Worm (Caenorhabditis elegans) whole organism, L4 larva: ENCODE data around the gene F54D5.23.
A peak's percentile ranks its signal among the peaks of the same experiment; 100 is the strongest.

ENCODE experiments used
- F49E8.2 ChIP-seq: sonication (generic microtip); optimal IDR thresholded peaks from 2 replicates; lab custom pipeline; 2016; ENCODE audit warnings: missing compliant biosample characterization, mild to moderate bottlenecking, missing genetic modification characterization, borderline replicate concordance
- R02D3.7 ChIP-seq: fragments of 150-350 bp; sonication (generic microtip); optimal IDR thresholded peaks from 3 replicates; lab custom pipeline; 2014; ENCODE audit warnings: missing biosample characterization, missing genetic modification characterization
- T20F7.1 ChIP-seq: fragments of 200-800 bp; sonication (Bioruptor generic); optimal IDR thresholded peaks from 2 replicates; lab custom pipeline; 2018; ENCODE audit warnings: mild to moderate bottlenecking, missing genetic modification characterization, missing compliant biosample characterization
- Y48G9A.11 ChIP-seq: fragments of 200-800 bp; sonication (Bioruptor generic); IDR thresholded peaks from 2 replicates; pipeline ENCODE4 v1.3.6; 2022; ENCODE audit warnings: missing genetic modification reagents, missing genetic modification characterization, missing compliant biosample characterization
- aha-1 ChIP-seq: fragments of 150-350 bp; peaks from one replicate; lab custom pipeline; 2014; ENCODE audit warnings: missing biosample characterization, missing genetic modification characterization
- arid-1 ChIP-seq: fragments of 200-800 bp; sonication (Bioruptor generic); conservative IDR thresholded peaks from 2 replicates; pipeline ENCODE4 v1.3.6; 2022; ENCODE audit warnings: missing genetic modification reagents, missing genetic modification characterization, missing compliant biosample characterization
- ceh-20 ChIP-seq: fragments of 200-800 bp; sonication (Bioruptor generic); IDR thresholded peaks from 2 replicates; pipeline ENCODE4 v1.3.6; 2022; ENCODE audit warnings: missing genetic modification reagents, missing genetic modification characterization, missing compliant biosample characterization
- ceh-44 ChIP-seq: fragments of 200-800 bp; sonication (Bioruptor generic); IDR thresholded peaks from 2 replicates; pipeline ENCODE4 v1.3.6; 2022; ENCODE audit warnings: missing genetic modification reagents, missing genetic modification characterization, missing compliant biosample characterization
- daf-16 ChIP-seq, 3 experiments: sonication (generic microtip); optimal IDR thresholded peaks; 2 replicates each; lab custom pipeline; 2016 to 2017; ENCODE audit warnings: missing genetic modification characterization in 3 of 3, missing genetic modification reagents in 3 of 3, mild to moderate bottlenecking in 2 of 3, missing compliant biosample characterization in 2 of 3, missing biosample characterization in 1 of 3, moderate library complexity in 1 of 3
- dmd-6 ChIP-seq: fragments of 200-800 bp; sonication (Bioruptor generic); IDR thresholded peaks from 2 replicates; pipeline ENCODE4 v1.3.6; 2022; ENCODE audit warnings: missing genetic modification reagents, missing genetic modification characterization, missing compliant biosample characterization
- dmd-8 ChIP-seq: fragments of 200-800 bp; sonication (Bioruptor generic); IDR thresholded peaks from 2 replicates; pipeline ENCODE4 v1.3.6; 2022; ENCODE audit warnings: missing genetic modification characterization, missing compliant biosample characterization
- dmd-9 ChIP-seq: fragments of 200-800 bp; sonication (Bioruptor generic); IDR thresholded peaks from 2 replicates; pipeline ENCODE4 v1.3.6; 2022; ENCODE audit warnings: missing genetic modification reagents, missing genetic modification characterization, missing compliant biosample characterization
- dve-1 ChIP-seq: sonication (generic microtip); optimal IDR thresholded peaks from 2 replicates; lab custom pipeline; 2017; ENCODE audit warnings: antibody characterized with exemption, mild to moderate bottlenecking, missing genetic modification characterization, missing compliant biosample characterization; ENCODE audit not compliant: insufficient read depth
- fkh-10 ChIP-seq: fragments of 150-350 bp; optimal IDR thresholded peaks from 2 replicates; lab custom pipeline; 2014; ENCODE audit warnings: missing biosample characterization, missing genetic modification reagents, missing genetic modification characterization
- fos-1 ChIP-seq: fragments of 150-350 bp; optimal IDR thresholded peaks from 2 replicates; lab custom pipeline; 2014; ENCODE audit warnings: missing biosample characterization, missing genetic modification characterization
- gei-8 ChIP-seq: fragments of 200-800 bp; sonication (Bioruptor generic); optimal IDR thresholded peaks from 2 replicates; lab custom pipeline; 2018; ENCODE audit warnings: mild to moderate bottlenecking, missing genetic modification characterization, missing compliant biosample characterization
- hlh-11 ChIP-seq: fragments of 200-800 bp; sonication (Bioruptor generic); optimal IDR thresholded peaks from 2 replicates; lab custom pipeline; 2018; ENCODE audit warnings: mild to moderate bottlenecking, missing genetic modification characterization, missing compliant biosample characterization
- hmg-1.1 ChIP-seq: fragments of 200-800 bp; sonication (Bioruptor generic); IDR thresholded peaks from 2 replicates; pipeline ENCODE4 v1.3.6; 2022; ENCODE audit warnings: missing genetic modification reagents, missing genetic modification characterization, missing compliant biosample characterization
- jun-1 ChIP-seq: fragments of 150-350 bp; optimal IDR thresholded peaks from 2 replicates; lab custom pipeline; 2014; ENCODE audit warnings: missing biosample characterization, missing genetic modification reagents, missing genetic modification characterization
- lin-1 ChIP-seq: fragments of 200-800 bp; sonication (Bioruptor generic); IDR thresholded peaks from 2 replicates; pipeline ENCODE4 v1.3.6; 2022; ENCODE audit warnings: missing genetic modification reagents, missing genetic modification characterization, missing compliant biosample characterization
- lin-13 ChIP-seq: fragments of 150-350 bp; optimal IDR thresholded peaks from 2 replicates; lab custom pipeline; 2014; ENCODE audit warnings: missing biosample characterization, missing genetic modification reagents, missing genetic modification characterization
- lin-38 ChIP-seq: fragments of 200-800 bp; sonication (Bioruptor generic); IDR thresholded peaks from 2 replicates; pipeline ENCODE4 v1.3.6; 2022; ENCODE audit warnings: missing genetic modification reagents, missing genetic modification characterization, missing compliant biosample characterization
- lsy-2 ChIP-seq, 2 experiments: fragments of 150-350 bp in 1 of 2; sonication (generic microtip) in 1 of 2; optimal IDR thresholded peaks; 2 replicates each; lab custom pipeline; 2014 to 2017; ENCODE audit warnings: missing biosample characterization in 2 of 2, missing genetic modification characterization in 2 of 2
- mdt-29 ChIP-seq: fragments of 200-800 bp; sonication (Bioruptor generic); IDR thresholded peaks from 2 replicates; pipeline ENCODE4 v1.3.6; 2022; ENCODE audit warnings: missing genetic modification reagents, missing genetic modification characterization, missing compliant biosample characterization
- nhr-102 ChIP-seq: sonication (generic microtip); optimal IDR thresholded peaks from 2 replicates; lab custom pipeline; 2016; ENCODE audit warnings: mild to moderate bottlenecking, missing genetic modification characterization, moderate library complexity, missing compliant biosample characterization
- nhr-237 ChIP-seq: sonication (generic microtip); optimal IDR thresholded peaks from 2 replicates; lab custom pipeline; 2017; ENCODE audit warnings: missing biosample characterization, missing genetic modification characterization
- nhr-28 ChIP-seq: fragments of 150-350 bp; optimal IDR thresholded peaks from 2 replicates; lab custom pipeline; 2014; ENCODE audit warnings: missing biosample characterization, missing genetic modification characterization
- nhr-76 ChIP-seq: fragments of 150-350 bp; optimal IDR thresholded peaks from 2 replicates; lab custom pipeline; 2014; ENCODE audit warnings: missing biosample characterization, missing genetic modification characterization
- pqm-1 ChIP-seq: sonication (generic microtip); optimal IDR thresholded peaks from 2 replicates; lab custom pipeline; 2017; ENCODE audit warnings: missing biosample characterization, missing genetic modification characterization
- sdz-12 ChIP-seq: fragments of 200-800 bp; sonication (Bioruptor generic); optimal IDR thresholded peaks from 2 replicates; lab custom pipeline; 2018; ENCODE audit warnings: mild to moderate bottlenecking, missing genetic modification characterization, missing compliant biosample characterization
- skn-1 ChIP-seq: fragments of 150-350 bp; optimal IDR thresholded peaks from 2 replicates; lab custom pipeline; 2014; ENCODE audit warnings: missing biosample characterization, missing genetic modification characterization
- snpc-4 ChIP-seq: fragments of 150-350 bp; optimal IDR thresholded peaks from 2 replicates; lab custom pipeline; 2014; ENCODE audit warnings: missing biosample characterization, missing genetic modification characterization
- spr-1 ChIP-seq: sonication (generic microtip); optimal IDR thresholded peaks from 2 replicates; lab custom pipeline; 2016; ENCODE audit warnings: mild to moderate bottlenecking, missing genetic modification characterization, missing compliant biosample characterization
- tra-1 ChIP-seq: fragments of 200-800 bp; sonication (Bioruptor generic); IDR thresholded peaks from 2 replicates; pipeline ENCODE4 v1.3.6; 2022; ENCODE audit warnings: missing genetic modification reagents, missing genetic modification characterization, missing compliant biosample characterization
- unc-130 ChIP-seq: sonication (generic microtip); optimal IDR thresholded peaks from 2 replicates; lab custom pipeline; 2016; ENCODE audit warnings: missing genetic modification reagents, missing genetic modification characterization, missing compliant biosample characterization
- unc-39 ChIP-seq: sonication (generic microtip); optimal IDR thresholded peaks from 2 replicates; lab custom pipeline; 2017; ENCODE audit warnings: missing biosample characterization, missing genetic modification characterization
- unc-62 ChIP-seq, 3 experiments: fragments of 150-350 bp in 1 of 3; sonication (generic microtip); optimal IDR thresholded peaks in 2 of 3; peaks in 1 of 3; 1 replicate in 1 of 3; 2 replicates in 2 of 3; lab custom pipeline; 2014 to 2017; ENCODE audit warnings: missing biosample characterization in 3 of 3, missing genetic modification characterization in 3 of 3, missing genetic modification reagents in 3 of 3, missing genotype in 1 of 3
- ztf-11 ChIP-seq: fragments of 150-350 bp; optimal IDR thresholded peaks from 2 replicates; lab custom pipeline; 2014; ENCODE audit warnings: missing biosample characterization, missing genetic modification characterization

Gene F54D5.23

DNA sequence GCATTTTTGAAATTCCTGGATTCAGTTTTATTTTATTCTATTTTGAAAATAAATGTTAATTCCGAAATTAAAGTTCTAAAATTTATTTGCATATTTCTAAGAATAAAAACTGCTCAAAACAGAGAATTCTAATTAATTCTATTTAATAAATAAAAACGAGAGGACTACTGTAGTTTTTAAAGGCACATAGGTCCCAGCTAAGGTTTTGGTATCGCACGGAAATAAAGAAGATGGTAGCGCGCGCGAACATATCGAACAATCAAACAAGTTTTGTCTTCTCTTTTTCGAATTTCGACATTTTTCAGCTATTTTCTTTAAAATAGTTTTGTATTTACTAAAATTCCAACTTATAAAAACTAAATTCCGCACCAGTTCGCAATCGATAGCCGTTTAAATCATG is 8.8 kb upstream of the F54D5.23 start:
- TF ChIP-seq Y48G9A.11 (GFP tag; lab: Robert Waterston, UW): 0 out of 2 replicates have a peak, but pooled peaks have one; percentile 61
- TF ChIP-seq lin-38 (GFP tag; lab: Robert Waterston, UW): peak; percentile 69
- TF ChIP-seq tra-1 (GFP tag; lab: Robert Waterston, UW): no peak
- TF ChIP-seq nhr-237: no peak
- TF ChIP-seq unc-130 (GFP tag; lab: Kevin White, UChicago): peak; percentile 72
- peak; percentile 56 for TF ChIP-seq F49E8.2 (tag; lab: Kevin White, UChicago)
- no peak for TF ChIP-seq sdz-12

DNA sequence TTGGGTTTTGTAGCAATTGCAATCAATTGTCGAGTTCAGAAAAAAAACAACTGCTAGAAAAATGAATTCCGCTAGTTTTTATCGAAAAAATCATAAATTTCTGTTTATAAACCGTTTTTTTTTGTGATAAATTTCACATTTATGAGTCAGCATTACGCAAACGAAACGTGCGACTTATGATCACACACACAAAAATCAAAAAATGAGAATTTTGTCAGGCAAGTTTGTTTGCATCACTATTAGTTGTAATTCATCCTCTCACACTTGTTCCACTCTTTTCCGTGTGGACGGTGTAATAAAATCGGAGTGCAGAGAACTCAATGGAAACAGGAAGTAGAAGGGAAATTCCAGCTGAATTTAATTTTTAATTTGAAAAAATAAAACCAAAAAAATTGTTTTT is 8.3 kb upstream of the F54D5.23 start, which contains the start of gene pcs-1:
Gene pcs-1 (minus strand): TSS at position 344 of the 400 bp plus-strand sequence.
- TF ChIP-seq arid-1 (GFP tag; lab: Robert Waterston, UW): no peak
- no peak for TF ChIP-seq jun-1 (tag; lab: Kevin White, UChicago)
- no peak for TF ChIP-seq hmg-1.1 (GFP tag; lab: Robert Waterston, UW)
- TF ChIP-seq dmd-8 (GFP tag; lab: Robert Waterston, UW): no peak
- no peak for TF ChIP-seq gei-8
- no peak for TF ChIP-seq dmd-9 (GFP tag; lab: Robert Waterston, UW)
- TF ChIP-seq snpc-4 (tag; lab: Kevin White, UChicago): no peak
- peak in 1 of 2 experiments; percentile 23 for TF ChIP-seq lsy-2 (tag; optimal IDR thresholded peaks at IDR 0.05; lab: Kevin White, UChicago)
- no peak for TF ChIP-seq unc-62 (GFP tag; optimal IDR thresholded peaks at IDR 0.05 in 1 of 2; lab: Kevin White, UChicago)
- TF ChIP-seq unc-62 (tag; optimal IDR thresholded peaks at IDR 0.05; lab: Kevin White, UChicago): no peak
- TF ChIP-seq nhr-102 (tag; lab: Kevin White, UChicago): no peak
- no peak for TF ChIP-seq spr-1
- TF ChIP-seq aha-1 (tag; lab: Kevin White, UChicago): no peak
- TF ChIP-seq lin-1 (GFP tag; lab: Robert Waterston, UW): no peak
- TF ChIP-seq pqm-1 (tag; lab: Kevin White, UChicago): peak; percentile 50
- no peak for TF ChIP-seq fkh-10
- no peak for TF ChIP-seq T20F7.1
- TF ChIP-seq ceh-20 (GFP tag; lab: Robert Waterston, UW): no peak
- TF ChIP-seq nhr-76 (tag; lab: Kevin White, UChicago): no peak
- TF ChIP-seq lin-13: no peak
- TF ChIP-seq R02D3.7 (tag; lab: Kevin White, UChicago): no peak
- TF ChIP-seq nhr-28: peak; percentile 8
- TF ChIP-seq daf-16 (GFP tag; optimal IDR thresholded peaks at IDR 0.05; lab: Kevin White, UChicago): no peak
- TF ChIP-seq daf-16 (tag; optimal IDR thresholded peaks at IDR 0.05; lab: Kevin White, UChicago): peak; percentile 4
- no peak for TF ChIP-seq unc-39
- no peak for TF ChIP-seq skn-1
- TF ChIP-seq ztf-11 (tag; lab: Kevin White, UChicago): no peak
- TF ChIP-seq, all 104 proteins: peak for 4

DNA sequence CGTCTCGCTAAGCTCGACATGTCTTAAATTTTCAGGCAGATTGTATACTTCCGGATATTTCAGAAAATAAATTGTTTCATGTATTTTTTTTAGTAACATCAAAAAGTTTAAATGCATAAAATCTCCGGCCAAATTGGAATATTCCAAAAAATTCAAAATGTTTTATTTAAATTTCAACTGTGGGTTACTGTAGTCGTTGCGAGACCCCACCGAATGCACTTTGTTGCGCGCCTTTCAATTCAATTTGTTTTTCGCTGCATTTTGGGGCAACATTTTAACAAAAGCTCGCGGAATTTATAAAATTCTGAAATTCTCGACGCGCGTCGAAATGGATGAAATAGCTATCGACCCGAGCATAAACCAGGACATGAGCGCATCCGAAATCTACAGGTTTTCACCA is 3.9 kb upstream of the F54D5.23 start, which contains the start of gene F54D5.2:
Gene F54D5.2 (plus strand): TSS at position 237 of the 400 bp plus-strand sequence.
- TF ChIP-seq fos-1 (tag; lab: Kevin White, UChicago): no peak
- peak; percentile 72 for TF ChIP-seq aha-1 (tag; lab: Kevin White, UChicago)

DNA sequence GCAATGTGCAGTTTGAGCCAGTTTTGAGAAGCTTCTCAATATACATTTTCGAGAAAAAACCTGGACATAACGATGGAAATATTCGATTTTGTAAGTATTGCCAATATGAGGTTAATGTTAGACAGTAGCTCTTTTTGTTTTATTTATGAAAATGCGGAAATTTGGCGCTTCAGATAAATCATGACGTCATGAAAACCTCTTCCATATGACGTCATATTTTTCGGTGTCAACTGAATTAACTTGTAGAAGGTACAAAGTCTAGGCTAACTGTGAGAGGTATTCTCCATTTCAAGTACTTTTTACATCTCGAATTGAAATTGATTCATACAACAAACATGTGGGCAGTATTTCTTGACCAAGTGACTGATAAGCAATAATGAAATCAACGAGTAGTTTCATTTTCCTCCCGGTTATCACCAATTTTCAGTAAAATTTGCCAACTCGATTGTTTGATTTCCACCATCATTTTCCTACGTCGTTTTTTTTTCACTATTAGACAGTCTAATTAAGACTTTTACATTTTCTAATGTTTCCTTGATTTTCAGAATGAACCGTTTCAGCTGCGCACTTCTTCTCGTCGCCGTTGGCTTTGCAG is 2.3 kb upstream of the F54D5.23 start, which contains the start of gene F54D5.3:
Gene F54D5.3 (plus strand): TSS at position 546 of the 595 bp plus-strand sequence.
- TF ChIP-seq nhr-28 (peak; percentile 54), mdt-29 (GFP tag; lab: Robert Waterston, UW) (no peak), pqm-1 (tag; lab: Kevin White, UChicago) (peak; percentile 91), ceh-20 (GFP tag; lab: Robert Waterston, UW) (no peak), dve-1 (tag; lab: Kevin White, UChicago) (peak; percentile 31), ceh-44 (GFP tag; lab: Robert Waterston, UW) (no peak), daf-16 (GFP tag; optimal IDR thresholded peaks at IDR 0.05; lab: Kevin White, UChicago) (no peak), daf-16 (tag; optimal IDR thresholded peaks at IDR 0.05; lab: Kevin White, UChicago) (peak; percentile 33), unc-62 (GFP tag; optimal IDR thresholded peaks at IDR 0.05 in 1 of 2; lab: Kevin White, UChicago) (peak in 1 of 2 experiments; percentile 66), unc-62 (tag; optimal IDR thresholded peaks at IDR 0.05; lab: Kevin White, UChicago) (no peak), dmd-6 (peak; percentile 28; the same call in 1 of the 2 replicates), hlh-11 (tag; lab: Kevin White, UChicago) (peak; percentile 47)
- TF ChIP-seq, all 104 proteins: peak for 7
